Fruit fly (Drosophila melanogaster): ENCODE measurements around the gene Ugt36E1.

Ugt36E1 gene

dm6 chr2L:18857635-18858059, 31.1 kb downstream of the Ugt36E1 start (continued):
- peak; percentile 64 for TF ChIP-seq CG7271 (tag; optimal IDR thresholded peaks at IDR 0.05)
- TF ChIP-seq CG2116 (GFP tag; optimal IDR thresholded peaks at IDR 0.05), result peak; percentile 64
- TF ChIP-seq CG9215 (GFP tag; IDR thresholded peaks at IDR 0.05), result peak; percentile 99
- TF ChIP-seq gt (GFP tag; IDR thresholded peaks at IDR 0.05), result peak; percentile 65
- peak; percentile 38 for TF ChIP-seq emc (GFP tag; optimal IDR thresholded peaks at IDR 0.05)
- peak; percentile 73 for TF ChIP-seq CG8089 (GFP tag; optimal IDR thresholded peaks at IDR 0.05)
- TF ChIP-seq wdn (GFP tag; IDR thresholded peaks at IDR 0.05), result peak; percentile 88
- peak; percentile 73 for TF ChIP-seq Gsc (GFP tag; IDR thresholded peaks at IDR 0.05)
- TF ChIP-seq ara (GFP tag; IDR thresholded peaks at IDR 0.05), result peak; percentile 86
- peak; percentile 83 for TF ChIP-seq CG15011 (GFP tag; optimal IDR thresholded peaks at IDR 0.05)
- TF ChIP-seq CG4424 (GFP tag; optimal IDR thresholded peaks at IDR 0.05), result peak; percentile 89
- TF ChIP-seq CG12071 (GFP tag; optimal IDR thresholded peaks at IDR 0.05), result peak; percentile 88
- TF ChIP-seq CG14050 (GFP tag; IDR thresholded peaks at IDR 0.05), result peak; percentile 91
- peak; percentile 84 for TF ChIP-seq CG6254 (GFP tag; optimal IDR thresholded peaks at IDR 0.05)
- peak; percentile 73 for TF ChIP-seq Hand (GFP tag; optimal IDR thresholded peaks at IDR 0.05)
- no peak for TF ChIP-seq hb (GFP tag; IDR thresholded peaks at IDR 0.05; ENCODE audit: partially characterized antibody)
- TF ChIP-seq prd (optimal IDR thresholded peaks at IDR 0.05), result no peak
- TF ChIP-seq prd (GFP tag; IDR thresholded peaks at IDR 0.05), result peak; percentile 90
- TF ChIP-seq H2.0 (GFP tag; IDR thresholded peaks at IDR 0.05), result peak; percentile 92
- TF ChIP-seq bbx (GFP tag; IDR thresholded peaks at IDR 0.05; ENCODE audit: partially characterized antibody), result no peak
- peak; percentile 87 for TF ChIP-seq Abd-B (GFP tag; optimal IDR thresholded peaks at IDR 0.05)
- TF ChIP-seq Oaz (GFP tag; IDR thresholded peaks at IDR 0.05), result peak; percentile 84
- TF ChIP-seq PHDP (tag; optimal IDR thresholded peaks at IDR 0.05), result peak; percentile 95
- TF ChIP-seq grau (tag; optimal IDR thresholded peaks at IDR 0.05), result peak; percentile 92
- peak; percentile 92 for TF ChIP-seq Fer1 (GFP tag; optimal IDR thresholded peaks at IDR 0.05)
- TF ChIP-seq CG6272 (GFP tag; IDR thresholded peaks at IDR 0.05), result peak; percentile 87
- TF ChIP-seq CTCF (GFP tag; optimal IDR thresholded peaks at IDR 0.05), result peak; percentile 40
- no peak for TF ChIP-seq aop (GFP tag; IDR thresholded peaks at IDR 0.05)
- no peak for TF ChIP-seq CG2129 (GFP tag; IDR thresholded peaks at IDR 0.05; ENCODE audit: partially characterized antibody)
- peak; percentile 81 for TF ChIP-seq Atf3 (GFP tag; optimal IDR thresholded peaks at IDR 0.05)
- peak in 1 of 3 experiments; percentile 79 for TF ChIP-seq lola (GFP tag; optimal IDR thresholded peaks at IDR 0.05)
- peak; percentile 87 for TF ChIP-seq CG10979 (tag; optimal IDR thresholded peaks at IDR 0.05)
- peak; percentile 88 for TF ChIP-seq CG9609 (GFP tag; optimal IDR thresholded peaks at IDR 0.05)
- TF ChIP-seq crc (GFP tag; optimal IDR thresholded peaks at IDR 0.05), result peak; percentile 85
- peak; percentile 92 for TF ChIP-seq Fer3 (tag; optimal IDR thresholded peaks at IDR 0.05)
- TF ChIP-seq Eip74EF (GFP tag; optimal IDR thresholded peaks at IDR 0.05), result no peak
- TF ChIP-seq nom (GFP tag; optimal IDR thresholded peaks at IDR 0.05), result peak; percentile 90
- TF ChIP-seq Kr (GFP tag; optimal IDR thresholded peaks at IDR 0.05), result no peak
- TF ChIP-seq CG15073 (GFP tag; optimal IDR thresholded peaks at IDR 0.05), result peak; percentile 51
- no peak for TF ChIP-seq CG42726 (GFP tag; IDR thresholded peaks at IDR 0.05; ENCODE audit: partially characterized antibody)
- TF ChIP-seq HHEX (GFP tag; optimal IDR thresholded peaks at IDR 0.05), result peak; percentile 92
- peak; percentile 8 for TF ChIP-seq grn (GFP tag; optimal IDR thresholded peaks at IDR 0.05)
- peak in 1 of 2 experiments; percentile 49 for TF ChIP-seq insv (GFP tag; optimal IDR thresholded peaks at IDR 0.05)
- TF ChIP-seq CG1529 (GFP tag; optimal IDR thresholded peaks at IDR 0.05), result peak; percentile 87
- peak; percentile 89 for TF ChIP-seq CG32767 (GFP tag; IDR thresholded peaks at IDR 0.05)
- peak; percentile 97 for TF ChIP-seq row (GFP tag; IDR thresholded peaks at IDR 0.05)
- peak; percentile 95 for TF ChIP-seq mam (GFP tag; optimal IDR thresholded peaks at IDR 0.05)
- TF ChIP-seq CG13624 (GFP tag; optimal IDR thresholded peaks at IDR 0.05), result peak; percentile 72
- peak; percentile 87 for TF ChIP-seq CG43689 (GFP tag; IDR thresholded peaks at IDR 0.05)
- TF ChIP-seq Hsf (GFP tag; optimal IDR thresholded peaks at IDR 0.05), result peak; percentile 95
- TF ChIP-seq pzg (GFP tag; optimal IDR thresholded peaks at IDR 0.05), result peak; percentile 47
